Fruit fly (Drosophila melanogaster) whole organism, embryonic: ENCODE data around the gene Pdi.

Experiments
- CG15479 ChIP-seq: fragments of 200-800 bp; sonication (Bioruptor generic); optimal IDR thresholded peaks from 3 replicates; lab custom pipeline; 2019; ENCODE audit warnings: missing biosample characterization, mild to moderate bottlenecking, missing genetic modification characterization, moderate library complexity
- CG17385 ChIP-seq: fragments of 200-800 bp; sonication (Bioruptor generic); optimal IDR thresholded peaks from 3 replicates; lab custom pipeline; 2018; ENCODE audit warnings: missing biosample characterization, mild to moderate bottlenecking, missing genetic modification characterization
- CG2199 ChIP-seq: fragments of 200-800 bp; sonication (Bioruptor generic); IDR thresholded peaks from 3 replicates; pipeline ENCODE4 v1.3.6; 2022; ENCODE audit warnings: missing biosample characterization, missing genetic modification characterization
- Trl ChIP-seq, 3 experiments: fragments of >200 bp in 2 of 3; fragments of 200-800 bp in 1 of 3; sonication (Bioruptor generic) in 1 of 3; optimal IDR thresholded peaks; 2 replicates in 1 of 3; 3 replicates in 2 of 3; lab custom pipeline; 2016 to 2017; ENCODE audit warnings: missing biosample characterization in 1 of 3, missing genetic modification characterization in 1 of 3

Pdi gene

DNA sequence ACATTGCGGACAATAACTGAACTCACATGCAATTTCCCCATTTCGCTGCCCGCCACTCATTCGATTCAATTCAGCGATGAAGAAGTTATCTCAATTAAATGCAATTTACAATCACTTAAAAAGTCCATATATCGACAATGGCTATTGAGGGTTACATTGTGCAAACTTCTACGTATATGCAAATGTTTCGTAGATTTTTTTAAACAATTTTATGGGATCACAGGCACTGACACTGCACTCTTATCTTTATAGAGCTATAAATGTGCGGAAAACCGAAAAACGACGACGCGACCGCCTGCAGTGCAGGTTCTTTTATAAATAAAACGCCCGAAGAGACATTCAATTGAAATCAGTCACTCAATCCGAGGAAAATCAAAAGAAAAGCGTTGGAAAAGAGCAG lies 54.4 kb downstream of the Pdi start:
- TF ChIP-seq CG2199 (peak; percentile 89; the same call in 1 of the 3 replicates), CG17385 (GFP tag; lab: Kevin White, UChicago) (no peak), CG15479 (GFP tag; lab: Kevin White, UChicago) (peak; percentile 32), Trl (optimal IDR thresholded peaks at IDR 0.05; lab: Kevin White, UChicago) (peak in 1 of 2 experiments; percentile 37), Trl (GFP tag; optimal IDR thresholded peaks at IDR 0.05; lab: Kevin White, UChicago) (no peak)
